Fruit fly (Drosophila melanogaster) whole organism, prepupa: ENCODE results near the gene CG4565.

Experiments used
- Blimp-1 ChIP-seq: fragments of 200-800 bp; sonication (Bioruptor generic); optimal IDR thresholded peaks from 3 replicates; lab custom pipeline; 2017; ENCODE audit warnings: missing biosample characterization, missing genetic modification characterization, mild to moderate bottlenecking, moderate library complexity, missing genetic modification reagents
- CG10631 ChIP-seq: fragments of 200-800 bp; sonication (Bioruptor generic); optimal IDR thresholded peaks from 2 replicates; lab custom pipeline; 2016; ENCODE audit warnings: missing biosample characterization, missing genetic modification characterization
- CG10669 ChIP-seq: fragments of 200-800 bp; sonication (Bioruptor generic); optimal IDR thresholded peaks from 3 replicates; lab custom pipeline; 2018; ENCODE audit warnings: missing biosample characterization, mild to moderate bottlenecking, missing genetic modification characterization, moderate library complexity
- CG11294 ChIP-seq: fragments of 200-800 bp; sonication (Bioruptor generic); IDR thresholded peaks from 2 replicates; pipeline ENCODE4 v1.3.6; 2022; ENCODE audit warnings: missing biosample characterization, missing genetic modification characterization
- CG11762 ChIP-seq: fragments of 200-800 bp; sonication (Bioruptor generic); optimal IDR thresholded peaks from 3 replicates; lab custom pipeline; 2016; ENCODE audit warnings: missing biosample characterization, missing genetic modification characterization; ENCODE audit not compliant: insufficient read depth
- CG16779 ChIP-seq: fragments of 200-800 bp; sonication (Bioruptor generic); optimal IDR thresholded peaks from 3 replicates; lab custom pipeline; 2017; ENCODE audit warnings: missing biosample characterization, mild to moderate bottlenecking, missing genetic modification characterization
- CG3032 ChIP-seq: fragments of 200-800 bp; optimal IDR thresholded peaks from 2 replicates; lab custom pipeline; 2019; ENCODE audit warnings: missing biosample characterization, mild to moderate bottlenecking, missing genetic modification characterization, moderate library complexity
- CG31627 ChIP-seq: fragments of 200-800 bp; sonication (Bioruptor generic); optimal IDR thresholded peaks from 3 replicates; lab custom pipeline; 2016; ENCODE audit warnings: missing biosample characterization, missing genetic modification characterization
- CG32006 ChIP-seq: fragments of 200-800 bp; sonication (Bioruptor generic); optimal IDR thresholded peaks from 3 replicates; lab custom pipeline; 2017; ENCODE audit warnings: missing biosample characterization, mild to moderate bottlenecking, missing genetic modification characterization
- CG34406 ChIP-seq: fragments of 200-800 bp; sonication (Bioruptor generic); optimal IDR thresholded peaks from 3 replicates; lab custom pipeline; 2016; ENCODE audit warnings: missing biosample characterization, missing genetic modification characterization
- CG4318 ChIP-seq: fragments of 200-800 bp; sonication (Bioruptor generic); optimal IDR thresholded peaks from 3 replicates; lab custom pipeline; 2017; ENCODE audit warnings: missing biosample characterization, mild to moderate bottlenecking, missing genetic modification characterization
- CG6163 ChIP-seq: fragments of 200-800 bp; sonication (Bioruptor generic); IDR thresholded peaks from 3 replicates; pipeline ENCODE4 v1.3.6; 2022; ENCODE audit warnings: missing biosample characterization, missing genetic modification characterization
- CG6276 ChIP-seq: fragments of 200-800 bp; sonication (Bioruptor generic); optimal IDR thresholded peaks from 2 replicates; lab custom pipeline; 2017; ENCODE audit warnings: missing biosample characterization, mild to moderate bottlenecking, missing genetic modification characterization
- CG6792 ChIP-seq: fragments of 200-800 bp; sonication (Bioruptor generic); optimal IDR thresholded peaks from 3 replicates; lab custom pipeline; 2016; ENCODE audit warnings: missing biosample characterization, missing genetic modification characterization
- CG6808 ChIP-seq: fragments of 200-800 bp; sonication (Bioruptor generic); optimal IDR thresholded peaks from 3 replicates; lab custom pipeline; 2017; ENCODE audit warnings: missing biosample characterization, missing genetic modification characterization, mild to moderate bottlenecking, moderate library complexity, missing genetic modification reagents
- CG6854 ChIP-seq: fragments of 200-800 bp; sonication (Bioruptor generic); optimal IDR thresholded peaks from 2 replicates; lab custom pipeline; 2017; ENCODE audit warnings: missing biosample characterization, mild to moderate bottlenecking, missing genetic modification characterization
- CG8119 ChIP-seq: fragments of 200-800 bp; sonication (Bioruptor generic); IDR thresholded peaks from 3 replicates; pipeline ENCODE4 v1.3.6; 2022; ENCODE audit warnings: missing biosample characterization, missing genetic modification characterization
- CG8319 ChIP-seq: fragments of 200-800 bp; sonication (Bioruptor generic); optimal IDR thresholded peaks from 3 replicates; lab custom pipeline; 2016; ENCODE audit warnings: missing biosample characterization, missing genetic modification characterization
- CG8632 ChIP-seq: fragments of 200-800 bp; sonication (Bioruptor generic); optimal IDR thresholded peaks from 3 replicates; lab custom pipeline; 2016; ENCODE audit warnings: missing biosample characterization, missing genetic modification characterization
- Eip75B ChIP-seq: fragments of 200-800 bp; sonication (Bioruptor generic); optimal IDR thresholded peaks from 3 replicates; lab custom pipeline; 2016; ENCODE audit warnings: missing biosample characterization, missing genetic modification characterization
- Eip78C ChIP-seq: fragments of 200-800 bp; sonication (Bioruptor generic); peaks from one replicate; lab custom pipeline; 2016; ENCODE audit warnings: missing biosample characterization, missing genetic modification characterization
- Eip93F ChIP-seq: fragments of 200-800 bp; sonication (Bioruptor generic); optimal IDR thresholded peaks from 2 replicates; lab custom pipeline; 2016; ENCODE audit warnings: missing biosample characterization, mild to moderate bottlenecking, missing genetic modification characterization
- Ets21C ChIP-seq: fragments of 200-800 bp; sonication (Bioruptor generic); optimal IDR thresholded peaks from 3 replicates; lab custom pipeline; 2016; ENCODE audit warnings: missing biosample characterization, missing genetic modification characterization
- Ets96B ChIP-seq: fragments of 200-800 bp; optimal IDR thresholded peaks from 2 replicates; lab custom pipeline; 2019; ENCODE audit warnings: missing biosample characterization, mild to moderate bottlenecking, missing genetic modification characterization, moderate library complexity
- Gug ChIP-seq: fragments of 200-800 bp; sonication (Bioruptor generic); IDR thresholded peaks from 2 replicates; pipeline ENCODE4 v1.3.6; 2022; ENCODE audit warnings: missing biosample characterization, missing genetic modification characterization
- Hr39 ChIP-seq: fragments of 200-800 bp; sonication (Bioruptor generic); optimal IDR thresholded peaks from 2 replicates; lab custom pipeline; 2016; ENCODE audit warnings: missing biosample characterization, missing genetic modification characterization
- Hr4 ChIP-seq: fragments of 200-800 bp; sonication (Bioruptor generic); optimal IDR thresholded peaks from 3 replicates; lab custom pipeline; 2016; ENCODE audit warnings: missing biosample characterization, missing genetic modification characterization
- Lpt ChIP-seq: fragments of 200-800 bp; sonication (Bioruptor generic); optimal IDR thresholded peaks from 3 replicates; lab custom pipeline; 2016; ENCODE audit warnings: missing biosample characterization, missing genetic modification characterization
- Met ChIP-seq: fragments of 200-800 bp; sonication (Bioruptor generic); optimal IDR thresholded peaks from 3 replicates; lab custom pipeline; 2016; ENCODE audit warnings: missing biosample characterization, missing genetic modification characterization
- OdsH ChIP-seq: fragments of 200-800 bp; sonication (Bioruptor generic); optimal IDR thresholded peaks from 3 replicates; lab custom pipeline; 2016; ENCODE audit warnings: missing biosample characterization, missing genetic modification characterization
- Smox ChIP-seq: fragments of 200-800 bp; sonication (Bioruptor generic); optimal IDR thresholded peaks from 3 replicates; lab custom pipeline; 2016; ENCODE audit warnings: missing biosample characterization, missing genetic modification characterization
- Sox102F ChIP-seq: fragments of 200-800 bp; sonication (Bioruptor generic); optimal IDR thresholded peaks from 2 replicates; lab custom pipeline; 2016; ENCODE audit warnings: missing biosample characterization, mild to moderate bottlenecking, missing genetic modification characterization
- Sox15 ChIP-seq: fragments of 200-800 bp; sonication (Bioruptor generic); optimal IDR thresholded peaks from 3 replicates; lab custom pipeline; 2016; ENCODE audit warnings: missing biosample characterization, missing genetic modification characterization
- achi ChIP-seq: fragments of 200-800 bp; sonication (Bioruptor generic); optimal IDR thresholded peaks from 3 replicates; lab custom pipeline; 2016; ENCODE audit warnings: missing biosample characterization, missing genetic modification characterization
- acj6 ChIP-seq: fragments of 200-800 bp; sonication (Bioruptor generic); optimal IDR thresholded peaks from 3 replicates; lab custom pipeline; 2016; ENCODE audit warnings: missing biosample characterization, missing genetic modification characterization
- cyc ChIP-seq: fragments of 200-800 bp; sonication (Bioruptor generic); optimal IDR thresholded peaks from 3 replicates; lab custom pipeline; 2016; ENCODE audit warnings: missing biosample characterization, missing genetic modification characterization
- dac ChIP-seq: fragments of 200-800 bp; sonication (Bioruptor generic); optimal IDR thresholded peaks from 2 replicates; lab custom pipeline; 2017; ENCODE audit warnings: missing biosample characterization, mild to moderate bottlenecking, missing genetic modification characterization
- eg ChIP-seq: fragments of 200-800 bp; sonication (Bioruptor generic); IDR thresholded peaks from 3 replicates; pipeline ENCODE4 v1.3.6; 2022; ENCODE audit warnings: missing biosample characterization, missing genetic modification characterization
- fd59A ChIP-seq: fragments of 200-800 bp; sonication (Bioruptor generic); optimal IDR thresholded peaks from 2 replicates; lab custom pipeline; 2017; ENCODE audit warnings: missing biosample characterization, mild to moderate bottlenecking, missing genetic modification characterization, missing genetic modification reagents
- fd85E ChIP-seq: fragments of 200-800 bp; sonication (Bioruptor generic); optimal IDR thresholded peaks from 3 replicates; lab custom pipeline; 2016; ENCODE audit warnings: missing biosample characterization, missing genetic modification characterization
- net ChIP-seq: fragments of 200-800 bp; sonication (Bioruptor generic); optimal IDR thresholded peaks from 3 replicates; lab custom pipeline; 2016; ENCODE audit warnings: missing biosample characterization, missing genetic modification characterization
- pdm3 ChIP-seq: fragments of 200-800 bp; sonication (Bioruptor generic); optimal IDR thresholded peaks from 3 replicates; lab custom pipeline; 2016; ENCODE audit warnings: missing biosample characterization, missing genetic modification characterization
- spab ChIP-seq: fragments of 200-800 bp; sonication (Bioruptor generic); optimal IDR thresholded peaks from 2 replicates; lab custom pipeline; 2017; ENCODE audit warnings: missing biosample characterization, mild to moderate bottlenecking, missing genetic modification characterization, missing genetic modification reagents
- ss ChIP-seq, 2 experiments: fragments of 200-800 bp; sonication (Bioruptor generic); optimal IDR thresholded peaks; 2 replicates in 1 of 2; 3 replicates in 1 of 2; lab custom pipeline; 2017 to 2018; ENCODE audit warnings: mild to moderate bottlenecking in 2 of 2, missing biosample characterization in 2 of 2, missing genetic modification characterization in 2 of 2, moderate library complexity in 1 of 2
- svp ChIP-seq: fragments of 200-800 bp; sonication (Bioruptor generic); peaks from one replicate; lab custom pipeline; 2016; ENCODE audit warnings: missing biosample characterization, missing genetic modification characterization
- topi ChIP-seq: fragments of 200-800 bp; sonication (Bioruptor generic); optimal IDR thresholded peaks from 3 replicates; lab custom pipeline; 2016; ENCODE audit warnings: missing biosample characterization, missing genetic modification characterization
- vri ChIP-seq: fragments of 200-800 bp; sonication (Bioruptor generic); optimal IDR thresholded peaks from 3 replicates; lab custom pipeline; 2016; ENCODE audit warnings: missing biosample characterization, mild to moderate bottlenecking, missing genetic modification characterization

CG4565 gene

DNA sequence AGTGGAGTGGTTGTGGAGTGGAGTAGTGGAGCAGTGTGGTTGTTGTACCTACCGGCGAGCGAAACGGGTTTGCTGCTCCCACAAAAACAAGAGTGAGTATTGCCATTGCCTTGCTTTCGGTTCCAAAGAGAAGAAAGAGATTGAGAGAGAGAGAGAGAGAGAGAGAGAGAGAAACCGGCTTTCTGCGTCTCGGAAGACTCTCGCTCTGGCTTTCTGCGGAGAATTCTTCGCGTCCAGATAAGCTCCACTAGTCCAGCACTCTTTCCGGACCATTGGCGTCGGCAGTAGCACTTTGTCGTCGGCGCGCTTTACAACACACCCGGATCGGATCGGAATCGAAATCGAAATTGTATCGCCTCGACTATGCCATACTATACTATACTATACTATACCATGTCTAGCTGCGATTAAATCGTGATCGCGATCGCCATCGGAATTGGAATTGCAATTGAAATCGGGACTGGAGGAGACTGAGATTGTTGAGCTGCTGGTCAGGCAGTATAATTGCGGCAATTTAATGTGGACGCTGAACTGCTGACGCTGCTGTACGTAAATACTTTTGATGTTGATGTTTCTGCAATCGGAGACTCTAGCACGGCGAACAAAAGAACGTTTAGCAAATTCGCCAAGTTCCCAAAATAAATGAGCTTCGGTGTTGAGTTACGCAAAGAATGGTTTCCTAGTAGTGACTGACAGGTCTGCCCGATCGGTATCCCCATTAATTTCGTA is 25.6 kb upstream of the CG4565 start, which contains the start of gene Cad86C (continued):
- TF ChIP-seq Sox102F (GFP tag; lab: Kevin White, UChicago) (peak; percentile 47), CG8319 (GFP tag; lab: Kevin White, UChicago) (no peak), fd59A (no peak), Hr4 (no peak), Ets21C (GFP tag; lab: Kevin White, UChicago) (no peak), CG3032 (tag; lab: Kevin White, UChicago) (no peak), CG6854 (GFP tag; lab: Kevin White, UChicago) (peak; percentile 67), Sox15 (no peak), Eip75B (GFP tag; lab: Kevin White, UChicago) (no peak), CG10669 (GFP tag; lab: Kevin White, UChicago) (peak; percentile 17), CG34406 (GFP tag; lab: Kevin White, UChicago) (no peak), CG6792 (GFP tag; lab: Kevin White, UChicago) (no peak), CG32006 (GFP tag; lab: Kevin White, UChicago) (no peak), ss (GFP tag; optimal IDR thresholded peaks at IDR 0.05; lab: Kevin White, UChicago) (peak; percentile 57 to 77), OdsH (GFP tag; lab: Kevin White, UChicago) (no peak), Gug (GFP tag; lab: Robert Waterston, UW) (no peak), topi (GFP tag; lab: Kevin White, UChicago) (peak; percentile 33), CG16779 (tag; lab: Kevin White, UChicago) (peak; percentile 39), acj6 (GFP tag; lab: Kevin White, UChicago) (no peak), fd85E (GFP tag; lab: Kevin White, UChicago) (peak; percentile 64), Blimp-1 (GFP tag; lab: Kevin White, UChicago) (no peak), net (GFP tag; lab: Kevin White, UChicago) (no peak), vri (peak; percentile 11), Met (GFP tag; lab: Kevin White, UChicago) (no peak), CG11762 (GFP tag; lab: Kevin White, UChicago) (no peak), pdm3 (GFP tag; lab: Kevin White, UChicago) (no peak), cyc (no peak), Hr39 (GFP tag; lab: Kevin White, UChicago) (no peak), CG10631 (GFP tag; lab: Kevin White, UChicago) (no peak), dac (GFP tag; lab: Kevin White, UChicago) (no peak), CG8119 (peak; percentile 65; the same call in 2 of the 3 replicates), CG11294 (no peak), Smox (GFP tag; lab: Kevin White, UChicago) (no peak)

DNA sequence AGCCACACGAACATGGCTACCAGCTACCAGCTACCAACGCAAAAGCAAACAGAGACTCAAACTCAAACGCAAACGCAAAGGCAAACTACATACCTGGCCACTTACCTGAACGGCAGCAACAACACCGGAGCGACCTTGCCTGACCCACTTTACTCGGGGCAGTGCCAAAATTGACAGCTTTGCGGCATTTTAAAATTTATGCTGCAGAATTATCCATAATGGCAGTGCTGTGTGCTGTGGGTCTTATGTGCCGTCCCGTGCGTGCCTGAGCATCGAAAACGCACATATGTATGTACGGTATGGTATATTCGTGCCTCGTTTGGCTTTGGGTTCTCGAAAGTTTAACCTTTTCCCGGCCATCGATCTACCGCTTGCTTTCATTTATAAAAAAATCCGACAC is 23.8 kb upstream of the CG4565 start:
- no peak for TF ChIP-seq CG3032 (tag; lab: Kevin White, UChicago)
- TF ChIP-seq CG31627 (GFP tag; lab: Kevin White, UChicago), result no peak
- TF ChIP-seq CG16779 (tag; lab: Kevin White, UChicago), result no peak
- no peak for TF ChIP-seq CG6792 (GFP tag; lab: Kevin White, UChicago)
- TF ChIP-seq Eip78C, result peak; percentile 24
- no peak for TF ChIP-seq Eip93F (GFP tag; lab: Kevin White, UChicago)
- no peak for TF ChIP-seq cyc
- TF ChIP-seq CG4318 (GFP tag; lab: Kevin White, UChicago), result no peak
- TF ChIP-seq eg, result no peak
- TF ChIP-seq svp (GFP tag; lab: Kevin White, UChicago), result peak; percentile 56
- no peak for TF ChIP-seq CG8319 (GFP tag; lab: Kevin White, UChicago)
- TF ChIP-seq achi (GFP tag; lab: Kevin White, UChicago), result no peak
- no peak for TF ChIP-seq CG8632 (GFP tag; lab: Kevin White, UChicago)
- no peak for TF ChIP-seq CG11762 (GFP tag; lab: Kevin White, UChicago)
- TF ChIP-seq vri, result no peak
- peak in 1 of 2 experiments; percentile 70 for TF ChIP-seq ss (GFP tag; optimal IDR thresholded peaks at IDR 0.05; lab: Kevin White, UChicago)
- no peak for TF ChIP-seq Sox15
- no peak for TF ChIP-seq CG6276
- TF ChIP-seq CG34406 (GFP tag; lab: Kevin White, UChicago), result no peak
- no peak for TF ChIP-seq Smox (GFP tag; lab: Kevin White, UChicago)
- TF ChIP-seq Ets96B (tag; lab: Kevin White, UChicago), result no peak
- TF ChIP-seq fd85E (GFP tag; lab: Kevin White, UChicago), result no peak
- TF ChIP-seq CG6163 (GFP tag; lab: Robert Waterston, UW), result no peak
- TF ChIP-seq net (GFP tag; lab: Kevin White, UChicago), result no peak
- no peak for TF ChIP-seq Lpt (GFP tag; lab: Kevin White, UChicago)
- no peak for TF ChIP-seq Hr39 (GFP tag; lab: Kevin White, UChicago)
- no peak for TF ChIP-seq CG6808 (GFP tag; lab: Kevin White, UChicago)
- TF ChIP-seq Sox102F (GFP tag; lab: Kevin White, UChicago), result no peak
- TF ChIP-seq spab (GFP tag; lab: Kevin White, UChicago), result no peak
- TF ChIP-seq CG6854 (GFP tag; lab: Kevin White, UChicago), result peak; percentile 57
